Worm (Caenorhabditis elegans) whole organism, L4 larva: ENCODE results near the gene str-10.

ENCODE experiments used
- aly-2 ChIP-seq: sonication (generic microtip); optimal IDR thresholded peaks from 2 replicates; lab custom pipeline; 2018; ENCODE audit warnings: missing biosample characterization, missing genetic modification characterization
- dmd-9 ChIP-seq: fragments of 200-800 bp; sonication (Bioruptor generic); IDR thresholded peaks from 2 replicates; pipeline ENCODE4 v1.3.6; 2022; ENCODE audit warnings: missing genetic modification reagents, missing genetic modification characterization, missing compliant biosample characterization
- egl-27 ChIP-seq: sonication (generic microtip); optimal IDR thresholded peaks from 3 replicates; lab custom pipeline; 2017; ENCODE audit warnings: missing biosample characterization, missing genetic modification reagents, missing genetic modification characterization
- mdl-1 ChIP-seq, 2 experiments: fragments of 150-350 bp in 1 of 2; sonication (generic microtip) in 1 of 2; optimal IDR thresholded peaks; 2 replicates each; lab custom pipeline; 2014 to 2017; ENCODE audit warnings: missing biosample characterization in 2 of 2, missing genetic modification characterization in 2 of 2
- nhr-237 ChIP-seq: sonication (generic microtip); optimal IDR thresholded peaks from 2 replicates; lab custom pipeline; 2017; ENCODE audit warnings: missing biosample characterization, missing genetic modification characterization
- unc-130 ChIP-seq: sonication (generic microtip); optimal IDR thresholded peaks from 2 replicates; lab custom pipeline; 2016; ENCODE audit warnings: missing genetic modification reagents, missing genetic modification characterization, missing compliant biosample characterization

DNA sequence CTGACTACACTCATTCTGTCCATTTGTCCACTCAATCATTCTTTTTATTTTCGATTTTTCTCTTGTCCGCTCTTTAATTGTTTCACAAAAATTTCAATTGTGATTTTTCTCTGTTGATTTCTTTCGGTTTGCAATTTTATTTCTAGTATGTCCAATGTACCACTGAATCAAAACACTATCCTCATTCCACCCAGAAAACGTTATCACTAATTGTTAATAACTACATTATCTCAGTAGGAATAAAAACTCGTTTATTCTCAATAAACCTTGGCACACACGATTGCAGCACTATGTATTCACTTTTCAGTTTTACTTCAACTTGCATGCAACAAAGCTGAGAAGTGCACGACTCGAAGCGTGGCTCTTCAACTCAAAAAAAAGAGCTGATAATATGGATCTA, 31.0 kb upstream of the str-10 start, which contains the start of gene K03A11.1:
- TF ChIP-seq mdl-1 (tag; optimal IDR thresholded peaks at IDR 0.05; lab: Kevin White, UChicago) (no peak), aly-2 (tag; lab: Kevin White, UChicago) (no peak), dmd-9 (GFP tag; lab: Robert Waterston, UW) (no peak), nhr-237 (no peak), egl-27 (tag; lab: Kevin White, UChicago) (no peak), unc-130 (GFP tag; lab: Kevin White, UChicago) (no peak)
